Worm (Caenorhabditis elegans): ENCODE results near the gene sulp-5.

DNA sequence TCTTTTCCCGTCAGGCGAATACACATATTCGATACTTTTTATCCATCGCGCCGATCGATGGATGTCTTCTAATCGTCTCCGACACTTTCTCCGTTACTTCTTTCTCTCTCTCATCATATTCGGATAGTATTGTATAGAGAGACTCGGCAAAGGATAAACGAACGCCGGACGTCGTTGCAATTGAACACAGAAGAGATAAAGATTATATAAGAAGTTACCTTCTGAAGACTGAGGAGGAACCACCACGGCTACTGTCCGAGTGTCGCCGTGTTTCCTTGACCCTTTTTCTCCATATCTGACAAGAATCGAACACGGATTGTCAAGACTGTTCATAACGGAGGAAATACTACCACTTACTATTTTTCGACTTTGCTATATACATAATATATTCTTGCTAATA is 19.3 kb downstream of the sulp-5 start, which contains the start of gene sma-1:
- no peak for TF ChIP-seq unc-42 (tag; optimal IDR thresholded peaks at IDR 0.05)
- TF ChIP-seq F13H6.1 (tag; optimal IDR thresholded peaks at IDR 0.05) = no peak
- TF ChIP-seq ama-1 (optimal IDR thresholded peaks at IDR 0.05) = no peak
- TF ChIP-seq unc-3 (GFP tag; conservative IDR thresholded peaks at IDR 0.05) = no peak
- TF ChIP-seq unc-3 (tag; optimal IDR thresholded peaks at IDR 0.05) = no peak
- TF ChIP-seq ceh-9 (tag; optimal IDR thresholded peaks at IDR 0.05) = no peak
- no peak for TF ChIP-seq ceh-34 (tag; optimal IDR thresholded peaks at IDR 0.05)
- no peak for TF ChIP-seq unc-86 (tag; optimal IDR thresholded peaks at IDR 0.05)
- TF ChIP-seq ets-4 (tag; optimal IDR thresholded peaks at IDR 0.05) = no peak
- TF ChIP-seq dve-1 (tag; optimal IDR thresholded peaks at IDR 0.05) = no peak
- TF ChIP-seq pha-4 (tag; optimal IDR thresholded peaks at IDR 0.05) = no peak

All from whole organism, late embryonic.